Worm (Caenorhabditis elegans) whole organism, L2 larva: ENCODE results near the gene citk-2.

Source experiments
- C34F6.9 ChIP-seq: fragments of 150-350 bp; optimal IDR thresholded peaks from 2 replicates; lab custom pipeline; 2014; ENCODE audit warnings: missing biosample characterization, missing genetic modification characterization
- F13H6.1 ChIP-seq: sonication (generic microtip); optimal IDR thresholded peaks from 2 replicates; lab custom pipeline; 2016; ENCODE audit warnings: missing genetic modification characterization, missing compliant biosample characterization
- Y55F3AM.14 ChIP-seq: fragments of 200-800 bp; sonication (Bioruptor generic); optimal IDR thresholded peaks from 2 replicates; lab custom pipeline; 2018; ENCODE audit warnings: mild to moderate bottlenecking, missing genetic modification characterization, missing compliant biosample characterization
- ZK546.5 ChIP-seq: sonication (generic microtip); optimal IDR thresholded peaks from 2 replicates; lab custom pipeline; 2017; ENCODE audit warnings: missing biosample characterization, missing genetic modification characterization
- alr-1 ChIP-seq: fragments of 150-350 bp; optimal IDR thresholded peaks from 2 replicates; lab custom pipeline; 2014; ENCODE audit warnings: missing biosample characterization, missing genetic modification characterization
- aly-2 ChIP-seq: fragments of 150-350 bp; optimal IDR thresholded peaks from 2 replicates; lab custom pipeline; 2014; ENCODE audit warnings: missing biosample characterization, missing genetic modification characterization
- blmp-1 ChIP-seq: sonication (generic microtip); optimal IDR thresholded peaks from 2 replicates; lab custom pipeline; 2017; ENCODE audit warnings: missing genetic modification characterization, mild to moderate bottlenecking, missing compliant biosample characterization, antibody characterized with exemption, moderate library complexity; ENCODE audit not compliant: insufficient read depth
- ceh-16 ChIP-seq: fragments of 150-350 bp; optimal IDR thresholded peaks from 2 replicates; lab custom pipeline; 2014; ENCODE audit warnings: missing biosample characterization, missing genetic modification characterization
- ceh-82 ChIP-seq: fragments of 150-350 bp; optimal IDR thresholded peaks from 2 replicates; lab custom pipeline; 2014; ENCODE audit warnings: missing biosample characterization, missing genetic modification characterization
- crh-2 ChIP-seq: sonication (generic microtip); optimal IDR thresholded peaks from 2 replicates; lab custom pipeline; 2017; ENCODE audit warnings: missing biosample characterization, missing genetic modification characterization
- dmd-4 ChIP-seq: sonication (generic microtip); optimal IDR thresholded peaks from 2 replicates; lab custom pipeline; 2017; ENCODE audit warnings: missing biosample characterization, missing genetic modification characterization
- egl-27 ChIP-seq: sonication (generic microtip); optimal IDR thresholded peaks from 3 replicates; lab custom pipeline; 2017; ENCODE audit warnings: missing biosample characterization, missing genetic modification reagents, missing genetic modification characterization
- elt-1 ChIP-seq: fragments of 150-350 bp; optimal IDR thresholded peaks from 2 replicates; lab custom pipeline; 2014; ENCODE audit warnings: missing biosample characterization, missing genetic modification characterization
- elt-3 ChIP-seq: sonication (generic microtip); optimal IDR thresholded peaks from 2 replicates; lab custom pipeline; 2017; ENCODE audit warnings: missing biosample characterization, missing genetic modification characterization
- fos-1 ChIP-seq: fragments of 150-350 bp; optimal IDR thresholded peaks from 2 replicates; lab custom pipeline; 2014; ENCODE audit warnings: missing biosample characterization, missing genetic modification characterization
- gmeb-1 ChIP-seq: fragments of 150-350 bp; optimal IDR thresholded peaks from 2 replicates; lab custom pipeline; 2014; ENCODE audit warnings: missing biosample characterization, missing genetic modification characterization
- lin-13 ChIP-seq: fragments of 150-350 bp; optimal IDR thresholded peaks from 2 replicates; lab custom pipeline; 2014; ENCODE audit warnings: missing biosample characterization, missing genetic modification reagents, missing genetic modification characterization
- lin-39 ChIP-seq: fragments of 150-350 bp; optimal IDR thresholded peaks from 2 replicates; lab custom pipeline; 2014; ENCODE audit warnings: missing biosample characterization, missing genetic modification reagents, missing genetic modification characterization
- lsy-2 ChIP-seq, 2 experiments: fragments of 150-350 bp in 1 of 2; sonication (generic microtip) in 1 of 2; optimal IDR thresholded peaks; 2 replicates each; lab custom pipeline; 2014 to 2017; ENCODE audit warnings: missing biosample characterization in 2 of 2, missing genetic modification characterization in 2 of 2
- mab-5 ChIP-seq: fragments of 150-350 bp; optimal IDR thresholded peaks from 2 replicates; lab custom pipeline; 2014; ENCODE audit warnings: missing biosample characterization, missing genetic modification characterization
- mbf-1 ChIP-seq: sonication (generic microtip); optimal IDR thresholded peaks from 2 replicates; lab custom pipeline; 2017; ENCODE audit warnings: missing biosample characterization, missing genetic modification characterization
- mdl-1 ChIP-seq, 2 experiments: fragments of 150-350 bp in 1 of 2; sonication (generic microtip) in 1 of 2; optimal IDR thresholded peaks; 2 replicates each; lab custom pipeline; 2017; ENCODE audit warnings: missing biosample characterization in 2 of 2, missing genetic modification characterization in 2 of 2
- nhr-129 ChIP-seq: fragments of 150-350 bp; optimal IDR thresholded peaks from 2 replicates; lab custom pipeline; 2014; ENCODE audit warnings: missing biosample characterization, missing genetic modification characterization
- nhr-21 ChIP-seq: fragments of 150-350 bp; optimal IDR thresholded peaks from 2 replicates; lab custom pipeline; 2014; ENCODE audit warnings: missing biosample characterization, missing genetic modification characterization
- nhr-237 ChIP-seq: fragments of 150-350 bp; optimal IDR thresholded peaks from 2 replicates; lab custom pipeline; 2014; ENCODE audit warnings: missing biosample characterization, missing genetic modification characterization
- nhr-25 ChIP-seq: fragments of 150-350 bp; sonication (generic microtip); optimal IDR thresholded peaks from 3 replicates; lab custom pipeline; 2014; ENCODE audit warnings: missing biosample characterization, missing genetic modification characterization
- nhr-6 ChIP-seq: fragments of 150-350 bp; optimal IDR thresholded peaks from 2 replicates; lab custom pipeline; 2014; ENCODE audit warnings: missing biosample characterization, missing genetic modification characterization
- nhr-77 ChIP-seq: fragments of 150-350 bp; optimal IDR thresholded peaks from 2 replicates; lab custom pipeline; 2014; ENCODE audit warnings: missing biosample characterization, missing genetic modification characterization
- peb-1 ChIP-seq: fragments of 150-350 bp; optimal IDR thresholded peaks from 2 replicates; lab custom pipeline; 2014; ENCODE audit warnings: missing biosample characterization, missing genetic modification characterization
- sem-4 ChIP-seq: fragments of 150-350 bp; optimal IDR thresholded peaks from 2 replicates; lab custom pipeline; 2014; ENCODE audit warnings: missing biosample characterization, missing genetic modification reagents, missing genetic modification characterization
- skn-1 ChIP-seq: sonication (generic microtip); optimal IDR thresholded peaks from 2 replicates; lab custom pipeline; 2017; ENCODE audit warnings: missing biosample characterization, missing genetic modification characterization
- sma-3 ChIP-seq: sonication (generic microtip); optimal IDR thresholded peaks from 2 replicates; lab custom pipeline; 2016; ENCODE audit warnings: missing genetic modification reagents, missing genetic modification characterization, missing compliant biosample characterization
- sma-9 ChIP-seq, 2 experiments: fragments of 150-350 bp in 1 of 2; sonication (generic microtip) in 1 of 2; optimal IDR thresholded peaks; 2 replicates each; lab custom pipeline; 2014 to 2016; ENCODE audit warnings: missing genetic modification characterization in 2 of 2, mild to moderate bottlenecking in 1 of 2, missing biosample characterization in 1 of 2, missing compliant biosample characterization in 1 of 2, missing genetic modification reagents in 1 of 2, moderate library complexity in 1 of 2
- snpc-4 ChIP-seq: fragments of 150-350 bp; optimal IDR thresholded peaks from 2 replicates; lab custom pipeline; 2014; ENCODE audit warnings: missing biosample characterization, missing genetic modification characterization
- unc-39 ChIP-seq: fragments of 150-350 bp; optimal IDR thresholded peaks from 2 replicates; lab custom pipeline; 2014; ENCODE audit warnings: missing biosample characterization, missing genetic modification characterization
- unc-62 ChIP-seq: fragments of 150-350 bp; optimal IDR thresholded peaks from 2 replicates; lab custom pipeline; 2014; ENCODE audit warnings: missing biosample characterization, missing genetic modification reagents, missing genetic modification characterization
- ztf-11 ChIP-seq: sonication (generic microtip); optimal IDR thresholded peaks from 2 replicates; lab custom pipeline; 2017; ENCODE audit warnings: missing biosample characterization, missing genetic modification characterization
- ztf-4 ChIP-seq: fragments of 150-350 bp; optimal IDR thresholded peaks from 2 replicates; lab custom pipeline; 2014; ENCODE audit warnings: missing biosample characterization, missing genetic modification characterization

Gene citk-2

ce11 chrII:5004781-5005180, 5.5 kb downstream of the citk-2 start, which contains the start of gene F59A6.4:
TSS of gene F59A6.4 (plus strand) at chrII:5005081.
- TF ChIP-seq peb-1 (tag; lab: Kevin White, UChicago): no peak
- TF ChIP-seq ztf-11: no peak
- TF ChIP-seq nhr-129 (tag; lab: Kevin White, UChicago): no peak
- no peak for TF ChIP-seq nhr-6 (tag; lab: Kevin White, UChicago)
- TF ChIP-seq Y55F3AM.14 (GFP tag; lab: Kevin White, UChicago): no peak
- TF ChIP-seq sma-3 (GFP tag; lab: Kevin White, UChicago): no peak

ce11 chrII:5008033-5008432, 8.7 kb downstream of the citk-2 start, which contains the start of gene F59A6.3:
TSS of gene F59A6.3 (plus strand) at chrII:5008333.
- no peak for TF ChIP-seq sma-3 (GFP tag; lab: Kevin White, UChicago)
- no peak for TF ChIP-seq nhr-129 (tag; lab: Kevin White, UChicago)
- TF ChIP-seq nhr-21 (tag; lab: Kevin White, UChicago): no peak
- no peak for TF ChIP-seq C34F6.9
- TF ChIP-seq gmeb-1 (tag; lab: Kevin White, UChicago): no peak
- no peak for TF ChIP-seq blmp-1
- no peak for TF ChIP-seq ZK546.5 (tag; lab: Kevin White, UChicago)

ce11 chrII:5011978-5012377, 12.7 kb downstream of the citk-2 start, which contains the start of gene F59A6.12:
TSS of gene F59A6.12 (minus strand) at chrII:5012078.
- TF ChIP-seq elt-3 (no peak), sem-4 (no peak)

- TF ChIP-seq sma-3 (GFP tag; lab: Kevin White, UChicago) (no peak), ceh-16 (tag; lab: Kevin White, UChicago) (no peak), aly-2 (tag; lab: Kevin White, UChicago) (no peak), mdl-1 (tag; optimal IDR thresholded peaks at IDR 0.05; lab: Kevin White, UChicago) (no peak), fos-1 (tag; lab: Kevin White, UChicago) (no peak), nhr-77 (tag; lab: Kevin White, UChicago) (no peak), unc-39 (no peak), peb-1 (tag; lab: Kevin White, UChicago) (no peak), lsy-2 (tag; optimal IDR thresholded peaks at IDR 0.05; lab: Kevin White, UChicago) (no peak), lin-39 (tag; lab: Kevin White, UChicago) (no peak), nhr-237 (tag; lab: Kevin White, UChicago) (no peak), elt-3 (no peak), egl-27 (no peak)
These were observed 15.1 kb downstream of the citk-2 start, which contains the start of gene F59A6.2 for ce11 chrII:5014399-5014798. TSS of gene F59A6.2 (plus strand) at chrII:5014699.

ce11 chrII:5016144-5016543, 16.8 kb downstream of the citk-2 start:
- no peak for TF ChIP-seq lsy-2 (tag; optimal IDR thresholded peaks at IDR 0.05; lab: Kevin White, UChicago)
- TF ChIP-seq mdl-1 (tag; optimal IDR thresholded peaks at IDR 0.05; lab: Kevin White, UChicago): no peak
- no peak for TF ChIP-seq snpc-4
- TF ChIP-seq elt-3: no peak
- no peak for TF ChIP-seq gmeb-1 (tag; lab: Kevin White, UChicago)
- no peak for TF ChIP-seq nhr-77 (tag; lab: Kevin White, UChicago)
- no peak for TF ChIP-seq nhr-129 (tag; lab: Kevin White, UChicago)
- no peak for TF ChIP-seq unc-62 (GFP tag; lab: Kevin White, UChicago)
- no peak for TF ChIP-seq egl-27
- no peak for TF ChIP-seq nhr-237 (tag; lab: Kevin White, UChicago)
- no peak for TF ChIP-seq alr-1
- no peak for TF ChIP-seq sma-9 (GFP tag; optimal IDR thresholded peaks at IDR 0.05; lab: Kevin White, UChicago)
- no peak for TF ChIP-seq sma-9 (tag; optimal IDR thresholded peaks at IDR 0.05; lab: Kevin White, UChicago)
- no peak for TF ChIP-seq nhr-25 (tag; lab: Kevin White, UChicago)
- TF ChIP-seq crh-2 (tag; lab: Kevin White, UChicago): no peak
- TF ChIP-seq fos-1 (tag; lab: Kevin White, UChicago): no peak
- no peak for TF ChIP-seq mab-5 (tag; lab: Kevin White, UChicago)
- TF ChIP-seq ztf-11: no peak
- TF ChIP-seq, all 48 proteins: peak for 0

ce11 chrII:5016977-5017585, 17.8 kb downstream of the citk-2 start:
- TF ChIP-seq dmd-4: no peak
- no peak for TF ChIP-seq nhr-77 (tag; lab: Kevin White, UChicago)
- no peak for TF ChIP-seq lin-39 (tag; lab: Kevin White, UChicago)
- TF ChIP-seq nhr-129 (tag; lab: Kevin White, UChicago): peak; percentile 82
- no peak for TF ChIP-seq nhr-6 (tag; lab: Kevin White, UChicago)
- TF ChIP-seq ceh-82 (tag; lab: Kevin White, UChicago): no peak
- peak; percentile 69 for TF ChIP-seq ceh-16 (tag; lab: Kevin White, UChicago)
- TF ChIP-seq elt-1 (tag; lab: Kevin White, UChicago): no peak
- TF ChIP-seq mdl-1 (tag; optimal IDR thresholded peaks at IDR 0.05; lab: Kevin White, UChicago): peak in 1 of 2 experiments; percentile 26
- TF ChIP-seq lin-13 (GFP tag; lab: Kevin White, UChicago): peak; percentile 32
- TF ChIP-seq crh-2 (tag; lab: Kevin White, UChicago): peak; percentile 66
- no peak for TF ChIP-seq mbf-1 (tag; lab: Kevin White, UChicago)
- no peak for TF ChIP-seq skn-1 (tag; lab: Kevin White, UChicago)
- no peak for TF ChIP-seq alr-1
- TF ChIP-seq F13H6.1 (tag; lab: Kevin White, UChicago): peak; percentile 68
- TF ChIP-seq mab-5 (tag; lab: Kevin White, UChicago): peak; percentile 56
- no peak for TF ChIP-seq ztf-11
- peak; percentile 14 for TF ChIP-seq gmeb-1 (tag; lab: Kevin White, UChicago)
- peak; percentile 31 for TF ChIP-seq nhr-21 (tag; lab: Kevin White, UChicago)
- TF ChIP-seq nhr-25 (tag; lab: Kevin White, UChicago): peak; percentile 58
- no peak for TF ChIP-seq ztf-4 (tag; lab: Kevin White, UChicago)
- TF ChIP-seq lsy-2 (tag; optimal IDR thresholded peaks at IDR 0.05; lab: Kevin White, UChicago): peak; percentile 21 to 76
- TF ChIP-seq egl-27: peak; percentile 74
- TF ChIP-seq sma-3 (GFP tag; lab: Kevin White, UChicago): peak; percentile 18
- TF ChIP-seq fos-1 (tag; lab: Kevin White, UChicago): peak; percentile 81
